Worm (Caenorhabditis elegans) whole organism, L2 larva: ENCODE measurements around the gene algn-1.

Experiments
- ama-1 ChIP-seq: fragments of 150-350 bp; optimal IDR thresholded peaks from 2 replicates; lab custom pipeline; 2018; ENCODE audit warnings: inconsistent platforms
- ceh-82 ChIP-seq: fragments of 150-350 bp; optimal IDR thresholded peaks from 2 replicates; lab custom pipeline; 2014; ENCODE audit warnings: missing biosample characterization, missing genetic modification characterization
- egl-27 ChIP-seq: sonication (generic microtip); optimal IDR thresholded peaks from 3 replicates; lab custom pipeline; 2017; ENCODE audit warnings: missing biosample characterization, missing genetic modification reagents, missing genetic modification characterization
- lin-11 ChIP-seq: fragments of 150-350 bp; sonication (generic microtip); optimal IDR thresholded peaks from 2 replicates; lab custom pipeline; 2014; ENCODE audit warnings: missing biosample characterization, missing genetic modification characterization, inconsistent platforms, mixed read lengths
- lsy-2 ChIP-seq, 2 experiments: fragments of 150-350 bp in 1 of 2; sonication (generic microtip) in 1 of 2; optimal IDR thresholded peaks; 2 replicates each; lab custom pipeline; 2014 to 2017; ENCODE audit warnings: missing biosample characterization in 2 of 2, missing genetic modification characterization in 2 of 2
- mdl-1 ChIP-seq, 2 experiments: fragments of 150-350 bp in 1 of 2; sonication (generic microtip) in 1 of 2; optimal IDR thresholded peaks; 2 replicates each; lab custom pipeline; 2017; ENCODE audit warnings: missing biosample characterization in 2 of 2, missing genetic modification characterization in 2 of 2
- nhr-11 ChIP-seq: fragments of 150-350 bp; optimal IDR thresholded peaks from 2 replicates; lab custom pipeline; 2014; ENCODE audit warnings: missing biosample characterization, missing genetic modification characterization
- nhr-12 ChIP-seq: fragments of 150-350 bp; optimal IDR thresholded peaks from 2 replicates; lab custom pipeline; 2014; ENCODE audit warnings: missing biosample characterization, missing genetic modification characterization
- unc-62 ChIP-seq: fragments of 150-350 bp; optimal IDR thresholded peaks from 2 replicates; lab custom pipeline; 2014; ENCODE audit warnings: missing biosample characterization, missing genetic modification reagents, missing genetic modification characterization

DNA sequence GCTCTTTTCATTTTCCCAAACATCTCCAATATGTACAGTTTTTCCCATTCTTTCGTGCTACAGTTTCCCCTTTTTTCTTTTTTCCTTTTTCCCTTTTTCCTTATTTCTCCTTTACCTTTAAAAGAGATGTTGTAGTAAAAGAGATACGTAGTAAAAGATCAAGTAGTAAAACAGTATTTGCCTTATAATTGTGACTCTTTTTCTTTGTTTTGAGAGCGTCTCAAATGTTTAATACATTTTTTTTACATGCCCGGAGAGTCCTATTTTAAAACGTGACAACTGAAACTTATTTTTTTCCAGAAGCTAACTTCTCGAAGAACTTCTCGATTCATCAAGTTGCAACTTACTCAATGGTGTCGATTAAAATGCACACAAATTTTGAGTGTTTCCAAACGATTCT, 47.9 kb downstream of the algn-1 start, which contains the start of gene F23F12.12:
- TF ChIP-seq egl-27 (tag; lab: Kevin White, UChicago) (no peak), nhr-11 (no peak), ceh-82 (tag; lab: Kevin White, UChicago) (no peak), mdl-1 (tag; optimal IDR thresholded peaks at IDR 0.05; lab: Kevin White, UChicago) (no peak), lin-11 (tag; lab: Kevin White, UChicago) (no peak), unc-62 (no peak), nhr-12 (tag; lab: Kevin White, UChicago) (no peak), ama-1 (lab: Kevin White, UChicago) (no peak), lsy-2 (tag; optimal IDR thresholded peaks at IDR 0.05; lab: Kevin White, UChicago) (no peak)
